Worm (Caenorhabditis elegans) whole organism, L2 larva: ENCODE measurements around the gene ZK488.5.

Source experiments
- alr-1 ChIP-seq: fragments of 150-350 bp; optimal IDR thresholded peaks from 2 replicates; lab custom pipeline; 2014; ENCODE audit warnings: missing biosample characterization, missing genetic modification characterization
- ama-1 ChIP-seq: fragments of 150-350 bp; optimal IDR thresholded peaks from 2 replicates; lab custom pipeline; 2018; ENCODE audit warnings: inconsistent platforms
- lsy-2 ChIP-seq, 2 experiments: fragments of 150-350 bp in 1 of 2; sonication (generic microtip) in 1 of 2; optimal IDR thresholded peaks; 2 replicates each; lab custom pipeline; 2014 to 2017; ENCODE audit warnings: missing biosample characterization in 2 of 2, missing genetic modification characterization in 2 of 2
- nhr-77 ChIP-seq: fragments of 150-350 bp; optimal IDR thresholded peaks from 2 replicates; lab custom pipeline; 2014; ENCODE audit warnings: missing biosample characterization, missing genetic modification characterization
- sem-4 ChIP-seq: fragments of 150-350 bp; optimal IDR thresholded peaks from 2 replicates; lab custom pipeline; 2014; ENCODE audit warnings: missing biosample characterization, missing genetic modification reagents, missing genetic modification characterization
- ztf-11 ChIP-seq: sonication (generic microtip); optimal IDR thresholded peaks from 2 replicates; lab custom pipeline; 2017; ENCODE audit warnings: missing biosample characterization, missing genetic modification characterization

ce11 chrV:631832-632231 is 38.8 kb downstream of the ZK488.5 start:
- no peak for TF ChIP-seq ztf-11
- TF ChIP-seq sem-4 (tag; lab: Kevin White, UChicago), result no peak
- TF ChIP-seq nhr-77 (tag; lab: Kevin White, UChicago), result no peak
- TF ChIP-seq alr-1 (tag; lab: Kevin White, UChicago), result no peak
- TF ChIP-seq lsy-2 (tag; optimal IDR thresholded peaks at IDR 0.05; lab: Kevin White, UChicago), result no peak
- TF ChIP-seq ama-1 (lab: Kevin White, UChicago), result no peak
